Fruit fly (Drosophila melanogaster) whole organism, embryonic: Measurements from ENCODE around the gene amos.
A peak's percentile ranks its signal among the peaks of the same experiment; 100 is the strongest.

Experiments used
- Asciz ChIP-seq: fragments of 200-800 bp; sonication (Bioruptor generic); optimal IDR thresholded peaks from 2 replicates; lab custom pipeline; 2017; ENCODE audit warnings: missing biosample characterization, mild to moderate bottlenecking, missing genetic modification characterization, missing genetic modification reagents
- B-H1 ChIP-seq: fragments of 200-800 bp; sonication (Bioruptor generic); IDR thresholded peaks from 3 replicates; pipeline ENCODE4 v1.3.6; 2022; ENCODE audit warnings: missing biosample characterization, missing genetic modification characterization
- Bteb2 ChIP-seq: fragments of 200-800 bp; sonication (Bioruptor generic); optimal IDR thresholded peaks from 2 replicates; lab custom pipeline; 2016; ENCODE audit warnings: missing biosample characterization, missing genetic modification characterization
- CG10565 ChIP-seq: fragments of 200-800 bp; sonication (Bioruptor generic); optimal IDR thresholded peaks from 3 replicates; lab custom pipeline; 2016; ENCODE audit warnings: missing biosample characterization, mild to moderate bottlenecking, missing genetic modification characterization
- CG10654 ChIP-seq: fragments of 200-800 bp; sonication (Bioruptor generic); optimal IDR thresholded peaks from 2 replicates; lab custom pipeline; 2016; ENCODE audit warnings: missing biosample characterization, missing genetic modification characterization
- CG11398 ChIP-seq: fragments of 200-800 bp; sonication (Bioruptor generic); optimal IDR thresholded peaks from 2 replicates; lab custom pipeline; 2016; ENCODE audit warnings: missing biosample characterization, missing genetic modification characterization
- CG12299 ChIP-seq: fragments of 200-800 bp; sonication (Bioruptor generic); optimal IDR thresholded peaks from 2 replicates; lab custom pipeline; 2018; ENCODE audit warnings: missing biosample characterization, mild to moderate bottlenecking, missing genetic modification characterization
- CG12391 ChIP-seq: fragments of 200-800 bp; sonication (Bioruptor generic); optimal IDR thresholded peaks from 3 replicates; lab custom pipeline; 2018; ENCODE audit warnings: missing biosample characterization, mild to moderate bottlenecking, missing genetic modification characterization, moderate library complexity
- CG12659 ChIP-seq: fragments of 200-800 bp; sonication (Bioruptor generic); optimal IDR thresholded peaks from 3 replicates; lab custom pipeline; 2017; ENCODE audit warnings: mild to moderate bottlenecking, missing biosample characterization, missing genetic modification reagents, missing genetic modification characterization
- CG13287 ChIP-seq: fragments of 200-800 bp; sonication (Bioruptor generic); IDR thresholded peaks from 2 replicates; pipeline ENCODE4 v1.3.6; 2022; ENCODE audit warnings: missing biosample characterization, missing genetic modification characterization; ENCODE audit not compliant: partially characterized antibody
- CG13296 ChIP-seq: fragments of 200-800 bp; sonication (Bioruptor generic); optimal IDR thresholded peaks from 3 replicates; lab custom pipeline; 2018; ENCODE audit warnings: missing biosample characterization, mild to moderate bottlenecking, missing genetic modification characterization
- CG1647 ChIP-seq: fragments of 200-800 bp; sonication (Bioruptor generic); optimal IDR thresholded peaks from 3 replicates; lab custom pipeline; 2016; ENCODE audit warnings: missing biosample characterization, missing genetic modification characterization
- CG17328 ChIP-seq: fragments of 200-800 bp; sonication (Bioruptor generic); IDR thresholded peaks from 2 replicates; pipeline ENCODE4 v1.3.6; 2022; ENCODE audit warnings: missing biosample characterization, missing genetic modification characterization
- CG17568 ChIP-seq: fragments of 200-800 bp; sonication (Bioruptor generic); optimal IDR thresholded peaks from 2 replicates; lab custom pipeline; 2018; ENCODE audit warnings: missing biosample characterization, mild to moderate bottlenecking, missing genetic modification characterization, moderate library complexity
- CG17829 ChIP-seq: fragments of 200-800 bp; optimal IDR thresholded peaks from 2 replicates; lab custom pipeline; 2019; ENCODE audit warnings: missing biosample characterization, mild to moderate bottlenecking, missing genetic modification characterization, moderate library complexity
- CG18476 ChIP-seq: fragments of 200-800 bp; sonication (Bioruptor generic); optimal IDR thresholded peaks from 2 replicates; lab custom pipeline; 2016; ENCODE audit warnings: missing biosample characterization, mild to moderate bottlenecking, missing genetic modification characterization
- CG18764 ChIP-seq: fragments of 200-800 bp; sonication (Bioruptor generic); optimal IDR thresholded peaks from 3 replicates; lab custom pipeline; 2016; ENCODE audit warnings: missing biosample characterization, missing genetic modification characterization
- CG2712 ChIP-seq: fragments of 200-800 bp; optimal IDR thresholded peaks from 3 replicates; lab custom pipeline; 2019; ENCODE audit warnings: missing biosample characterization, mild to moderate bottlenecking, missing genetic modification characterization, moderate library complexity
- CG3847 ChIP-seq: fragments of 200-800 bp; sonication (Bioruptor generic); IDR thresholded peaks from 2 replicates; pipeline ENCODE4 v1.3.6; 2022; ENCODE audit warnings: missing biosample characterization, missing genetic modification characterization
- CG4820 ChIP-seq: fragments of 200-800 bp; sonication (Bioruptor generic); optimal IDR thresholded peaks from 3 replicates; lab custom pipeline; 2016; ENCODE audit warnings: missing biosample characterization, missing genetic modification characterization
- CG6791 ChIP-seq: fragments of 200-800 bp; sonication (Bioruptor generic); IDR thresholded peaks from 3 replicates; pipeline ENCODE4 v1.3.6; 2022; ENCODE audit warnings: missing biosample characterization, missing genetic modification characterization; ENCODE audit not compliant: partially characterized antibody
- Deaf1 ChIP-seq: fragments of 200-800 bp; optimal IDR thresholded peaks from 3 replicates; lab custom pipeline; 2019; ENCODE audit warnings: missing biosample characterization, mild to moderate bottlenecking, missing genetic modification characterization, moderate library complexity
- Doc3 ChIP-seq: fragments of 200-800 bp; sonication (Bioruptor generic); IDR thresholded peaks from 3 replicates; pipeline ENCODE4 v1.3.6; 2022; ENCODE audit warnings: missing biosample characterization, missing genetic modification characterization; ENCODE audit not compliant: partially characterized antibody
- HLH4C ChIP-seq: fragments of 200-800 bp; sonication (Bioruptor generic); IDR thresholded peaks from 3 replicates; pipeline ENCODE4 v1.3.6; 2022; ENCODE audit warnings: missing biosample characterization, missing genetic modification characterization; ENCODE audit not compliant: partially characterized antibody
- HLHmδ ChIP-seq: fragments of 200-800 bp; sonication (Bioruptor generic); optimal IDR thresholded peaks from 2 replicates; lab custom pipeline; 2018; ENCODE audit warnings: missing biosample characterization, mild to moderate bottlenecking, missing genetic modification characterization, moderate library complexity
- Hr3 ChIP-seq: fragments of 200-800 bp; sonication (Bioruptor generic); optimal IDR thresholded peaks from 3 replicates; lab custom pipeline; 2016; ENCODE audit warnings: missing biosample characterization, missing genetic modification characterization
- Jarid2 ChIP-seq: fragments of 200-800 bp; sonication (Bioruptor generic); optimal IDR thresholded peaks from 3 replicates; lab custom pipeline; 2017; ENCODE audit warnings: mild to moderate bottlenecking, missing biosample characterization, missing genetic modification reagents, missing genetic modification characterization
- Mad ChIP-seq: fragments of 200-800 bp; sonication (Bioruptor generic); optimal IDR thresholded peaks from 2 replicates; lab custom pipeline; 2016; ENCODE audit warnings: missing biosample characterization, missing genetic modification characterization
- Med ChIP-seq: fragments of 200-800 bp; sonication (Bioruptor generic); peaks from one replicate; lab custom pipeline; 2016; ENCODE audit warnings: missing biosample characterization, missing genetic modification characterization, mild to moderate bottlenecking, inconsistent platforms, moderate library complexity
- NC2β ChIP-seq: fragments of 200-800 bp; sonication (Bioruptor generic); optimal IDR thresholded peaks from 2 replicates; lab custom pipeline; 2016; ENCODE audit warnings: missing biosample characterization, missing genetic modification characterization
- Nf-YA ChIP-seq: fragments of 200-800 bp; sonication (Bioruptor generic); IDR thresholded peaks from 2 replicates; pipeline ENCODE4 v1.3.6; 2022; ENCODE audit warnings: missing biosample characterization, missing genetic modification characterization
- Nf-YC ChIP-seq: fragments of 200-800 bp; optimal IDR thresholded peaks from 3 replicates; lab custom pipeline; 2019; ENCODE audit warnings: missing biosample characterization, mild to moderate bottlenecking, missing genetic modification characterization, moderate library complexity
- Sox102F ChIP-seq: fragments of 200-800 bp; sonication (Bioruptor generic); optimal IDR thresholded peaks from 2 replicates; lab custom pipeline; 2018; ENCODE audit warnings: missing biosample characterization, mild to moderate bottlenecking, missing genetic modification characterization, moderate library complexity
- Taf1 ChIP-seq: fragments of 200-800 bp; sonication (Bioruptor generic); IDR thresholded peaks from 2 replicates; pipeline ENCODE4 v1.3.6; 2022; ENCODE audit warnings: missing biosample characterization, missing genetic modification characterization
- bcd ChIP-seq: fragments of 200-800 bp; sonication (Bioruptor generic); optimal IDR thresholded peaks from 2 replicates; lab custom pipeline; 2017; ENCODE audit warnings: missing biosample characterization, mild to moderate bottlenecking, missing genetic modification characterization
- cas ChIP-seq: fragments of 200-800 bp; sonication (Bioruptor generic); IDR thresholded peaks from 2 replicates; pipeline ENCODE4 v1.3.6; 2022; ENCODE audit warnings: missing biosample characterization, missing genetic modification characterization
- cato ChIP-seq: fragments of 200-800 bp; sonication (Bioruptor generic); optimal IDR thresholded peaks from 2 replicates; lab custom pipeline; 2016; ENCODE audit warnings: missing biosample characterization, missing genetic modification characterization, borderline replicate concordance
- cg ChIP-seq: fragments of 200-800 bp; sonication (Bioruptor generic); optimal IDR thresholded peaks from 3 replicates; lab custom pipeline; 2019; ENCODE audit warnings: missing biosample characterization, mild to moderate bottlenecking, missing genetic modification characterization, moderate library complexity
- ci ChIP-seq: fragments of 200-800 bp; sonication (Bioruptor generic); IDR thresholded peaks from 3 replicates; pipeline ENCODE4 v1.3.6; 2022; ENCODE audit warnings: missing biosample characterization, missing genetic modification characterization
- dati ChIP-seq: fragments of 200-800 bp; sonication (Bioruptor generic); IDR thresholded peaks from 2 replicates; pipeline ENCODE4 v1.3.6; 2022; ENCODE audit warnings: missing biosample characterization, missing genetic modification characterization
- dysf ChIP-seq: fragments of 200-800 bp; sonication (Bioruptor generic); IDR thresholded peaks from 3 replicates; pipeline ENCODE4 v1.3.6; 2022; ENCODE audit warnings: missing biosample characterization, missing genetic modification characterization
- emc ChIP-seq: fragments of 200-800 bp; sonication (Bioruptor generic); optimal IDR thresholded peaks from 2 replicates; lab custom pipeline; 2016; ENCODE audit warnings: missing biosample characterization, missing genetic modification characterization
- ewg ChIP-seq: fragments of 200-800 bp; sonication (Bioruptor generic); optimal IDR thresholded peaks from 3 replicates; lab custom pipeline; 2017; ENCODE audit warnings: mild to moderate bottlenecking, missing biosample characterization, missing genetic modification reagents, missing genetic modification characterization
- fd96Cb ChIP-seq: fragments of 200-800 bp; sonication (Bioruptor generic); optimal IDR thresholded peaks from 2 replicates; lab custom pipeline; 2018; ENCODE audit warnings: missing biosample characterization, mild to moderate bottlenecking, missing genetic modification characterization, moderate library complexity
- grn ChIP-seq: fragments of 200-800 bp; sonication (Bioruptor generic); optimal IDR thresholded peaks from 3 replicates; lab custom pipeline; 2017; ENCODE audit warnings: missing biosample characterization, missing genetic modification characterization
- h ChIP-seq: fragments of >200 bp; optimal IDR thresholded peaks from 2 replicates; lab custom pipeline; 2017
- insv ChIP-seq, 2 experiments: fragments of 200-800 bp; sonication (Bioruptor generic); optimal IDR thresholded peaks; 3 replicates each; lab custom pipeline; 2016 to 2018; ENCODE audit warnings: missing biosample characterization in 2 of 2, missing genetic modification characterization in 2 of 2
- odd ChIP-seq: fragments of 200-800 bp; sonication (Bioruptor generic); optimal IDR thresholded peaks from 2 replicates; lab custom pipeline; 2017; ENCODE audit warnings: missing biosample characterization, mild to moderate bottlenecking, missing genetic modification characterization
- repo ChIP-seq: fragments of 200-800 bp; sonication (Bioruptor generic); optimal IDR thresholded peaks from 2 replicates; lab custom pipeline; 2016; ENCODE audit warnings: missing biosample characterization, missing genetic modification characterization
- sens ChIP-seq: fragments of 200-800 bp; sonication (Bioruptor generic); peaks from one replicate; lab custom pipeline; 2016; ENCODE audit warnings: missing biosample characterization, missing genetic modification characterization
- unpg ChIP-seq: fragments of 200-800 bp; sonication (Bioruptor generic); optimal IDR thresholded peaks from 3 replicates; lab custom pipeline; 2018; ENCODE audit warnings: missing biosample characterization, mild to moderate bottlenecking, missing genetic modification characterization, moderate library complexity

amos gene

DNA sequence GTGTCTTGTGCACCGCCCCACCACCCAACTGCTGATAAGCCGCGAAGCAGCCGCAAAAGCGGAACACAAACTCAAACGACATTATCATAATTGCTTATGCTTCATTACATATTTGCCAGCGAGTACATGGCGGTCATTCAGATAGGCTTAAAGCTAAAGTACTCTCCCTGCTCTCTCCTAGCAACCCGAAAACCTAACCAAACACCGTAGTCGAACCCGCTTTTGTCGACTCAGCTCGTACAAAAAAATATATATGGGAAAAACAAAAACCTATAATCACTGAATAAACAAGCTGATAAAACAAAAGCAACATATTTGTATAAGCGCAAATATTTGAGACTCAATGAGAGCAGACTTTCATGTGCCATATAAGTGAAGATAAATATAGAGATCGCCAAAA lies 30.3 kb upstream of the amos start (continued):
- TF ChIP-seq Doc3 (GFP tag; lab: Robert Waterston, UW) (no peak), CG12659 (GFP tag; lab: Kevin White, UChicago) (peak; percentile 86), fd96Cb (peak; percentile 36), Asciz (GFP tag; lab: Kevin White, UChicago) (peak; percentile 94), dysf (GFP tag; lab: Robert Waterston, UW) (peak; percentile 34; the same call in 2 of the 3 replicates), Taf1 (GFP tag; lab: Robert Waterston, UW) (0 out of 2 replicates have a peak, but pooled peaks have one; percentile 9), emc (GFP tag; lab: Kevin White, UChicago) (peak; percentile 49), CG1647 (GFP tag; lab: Kevin White, UChicago) (peak; percentile 82), sens (GFP tag; lab: Kevin White, UChicago) (peak; percentile 99), CG4820 (GFP tag; lab: Kevin White, UChicago) (peak; percentile 47), odd (GFP tag; lab: Kevin White, UChicago) (peak; percentile 93), insv (GFP tag; optimal IDR thresholded peaks at IDR 0.05; lab: Kevin White, UChicago) (peak in 1 of 2 experiments; percentile 39), Deaf1 (tag; lab: Kevin White, UChicago) (peak; percentile 38), bcd (GFP tag; lab: Kevin White, UChicago) (peak; percentile 81), B-H1 (GFP tag; lab: Robert Waterston, UW) (peak; percentile 32; the same call in 1 of the 3 replicates), Mad (GFP tag; lab: Kevin White, UChicago) (peak; percentile 40), CG10565 (GFP tag; lab: Kevin White, UChicago) (no peak), CG6791 (GFP tag; lab: Robert Waterston, UW) (no peak), CG2712 (tag; lab: Kevin White, UChicago) (peak; percentile 57), CG18764 (GFP tag; lab: Kevin White, UChicago) (peak; percentile 74), CG10654 (GFP tag; lab: Kevin White, UChicago) (peak; percentile 27), CG17568 (GFP tag; lab: Kevin White, UChicago) (peak; percentile 95), HLHmδ (GFP tag; lab: Kevin White, UChicago) (no peak), Nf-YC (tag; lab: Kevin White, UChicago) (peak; percentile 13), CG12299 (peak; percentile 83), unpg (peak; percentile 79), CG17328 (GFP tag; lab: Robert Waterston, UW) (peak; percentile 59), Hr3 (GFP tag; lab: Kevin White, UChicago) (peak; percentile 61), CG11398 (GFP tag; lab: Kevin White, UChicago) (peak; percentile 90), Nf-YA (GFP tag; lab: Robert Waterston, UW) (peak; percentile 71), h (lab: Kevin White, UChicago) (no peak), Sox102F (GFP tag; lab: Kevin White, UChicago) (peak; percentile 80), CG17829 (tag; lab: Kevin White, UChicago) (peak; percentile 19), grn (peak; percentile 87), CG12391 (tag; lab: Kevin White, UChicago) (peak; percentile 62), HLH4C (GFP tag; lab: Robert Waterston, UW) (no peak), CG3847 (GFP tag; lab: Robert Waterston, UW) (0 out of 2 replicates have a peak, but pooled peaks have one; percentile 37), cas (no peak), cato (GFP tag; lab: Kevin White, UChicago) (peak; percentile 55), CG13296 (GFP tag; lab: Kevin White, UChicago) (peak; percentile 86), repo (GFP tag; lab: Kevin White, UChicago) (peak; percentile 76), Jarid2 (GFP tag; lab: Kevin White, UChicago) (peak; percentile 64), Med (peak; percentile 96), dati (GFP tag; lab: Robert Waterston, UW) (no peak), ewg (peak; percentile 70), cg (no peak), CG13287 (GFP tag; lab: Robert Waterston, UW) (no peak), Bteb2 (GFP tag; lab: Kevin White, UChicago) (peak; percentile 79), CG18476 (GFP tag; lab: Kevin White, UChicago) (peak; percentile 75), ci (GFP tag; lab: Robert Waterston, UW) (peak; percentile 87), NC2β (GFP tag; lab: Kevin White, UChicago) (peak; percentile 86)
